Fruit fly (Drosophila melanogaster): ENCODE results near the gene kek2.

DNA sequence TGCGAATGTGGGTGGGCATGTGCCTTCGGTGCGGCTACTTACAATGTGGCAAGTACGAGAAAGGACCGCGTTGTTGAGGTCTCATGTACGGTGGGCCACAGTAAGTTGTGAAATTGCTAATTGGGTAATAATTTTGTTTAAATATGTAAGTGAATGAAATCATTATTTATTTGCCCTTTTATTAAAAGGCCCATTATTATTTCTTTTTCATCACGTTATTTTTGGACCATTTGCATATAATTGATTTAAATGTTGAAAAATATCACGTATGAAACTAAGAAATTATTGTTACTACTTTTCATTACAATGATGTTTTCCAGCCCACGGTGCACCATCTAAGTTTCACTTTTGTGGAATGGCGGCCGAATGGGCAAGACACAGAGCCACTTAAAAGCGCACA lies 46.6 kb downstream of the kek2 start:
- no peak for TF ChIP-seq ey (GFP tag; optimal IDR thresholded peaks at IDR 0.05)
- TF ChIP-seq usp (GFP tag; optimal IDR thresholded peaks at IDR 0.05): no peak
- no peak for TF ChIP-seq Abd-B (GFP tag; optimal IDR thresholded peaks at IDR 0.05)
- no peak for TF ChIP-seq Myc (optimal IDR thresholded peaks at IDR 0.05)
- no peak for TF ChIP-seq pan (optimal IDR thresholded peaks at IDR 0.05)
- no peak for TF ChIP-seq dl (GFP tag; optimal IDR thresholded peaks at IDR 0.05; ENCODE audit: insufficient read depth in 1 of 2, partially characterized antibody in 2 of 2)
- no peak for TF ChIP-seq fru (GFP tag; optimal IDR thresholded peaks at IDR 0.05)
- no peak for TF ChIP-seq N (GFP tag; optimal IDR thresholded peaks at IDR 0.05)
